Worm (Caenorhabditis elegans): ENCODE measurements around the gene rsp-5.

Gene rsp-5

ce11 chrII:6454671-6455070 lies 35.3 kb upstream of the rsp-5 start, which contains the start of gene aptf-1:
aptf-1 (plus strand) TSS chrII:6454971.
- no peak for TF ChIP-seq elt-1 (tag; optimal IDR thresholded peaks at IDR 0.05)

ce11 chrII:6469340-6469739 lies 20.6 kb upstream of the rsp-5 start:
- peak; percentile 56 for TF ChIP-seq fos-1 (tag; optimal IDR thresholded peaks at IDR 0.05)
- TF ChIP-seq nhr-23 (tag; optimal IDR thresholded peaks at IDR 0.05), result no peak

- TF ChIP-seq blmp-1 (tag; optimal IDR thresholded peaks at IDR 0.05; ENCODE audit: insufficient read depth) (no peak), unc-55 (GFP tag; optimal IDR thresholded peaks at IDR 0.05) (no peak), lin-39 (tag; optimal IDR thresholded peaks at IDR 0.05) (no peak), nhr-11 (tag; optimal IDR thresholded peaks at IDR 0.05) (no peak), sem-4 (tag; optimal IDR thresholded peaks at IDR 0.05) (no peak), dmd-4 (tag; optimal IDR thresholded peaks at IDR 0.05) (no peak), fos-1 (tag; optimal IDR thresholded peaks at IDR 0.05) (no peak), mbf-1 (tag; optimal IDR thresholded peaks at IDR 0.05) (no peak), nhr-12 (tag; optimal IDR thresholded peaks at IDR 0.05) (no peak), zag-1 (tag; optimal IDR thresholded peaks at IDR 0.05) (no peak), C34F6.9 (tag; optimal IDR thresholded peaks at IDR 0.05) (no peak), R02D3.7 (tag; optimal IDR thresholded peaks at IDR 0.05) (no peak), nhr-10 (tag; optimal IDR thresholded peaks at IDR 0.05) (no peak), mab-5 (tag; optimal IDR thresholded peaks at IDR 0.05) (no peak), nhr-237 (tag; optimal IDR thresholded peaks at IDR 0.05) (no peak), unc-62 (GFP tag; optimal IDR thresholded peaks at IDR 0.05) (no peak), ceh-82 (tag; optimal IDR thresholded peaks at IDR 0.05) (no peak), nhr-129 (tag; optimal IDR thresholded peaks at IDR 0.05) (no peak), sma-9 (GFP tag; optimal IDR thresholded peaks at IDR 0.05) (no peak), sma-9 (tag; optimal IDR thresholded peaks at IDR 0.05) (no peak)
Observed at ce11 chrII:6470985-6471384, 19.0 kb upstream of the rsp-5 start, which contains the start of gene dgk-5. dgk-5 (minus strand) TSS chrII:6471085.

- TF ChIP-seq aly-2 (tag; optimal IDR thresholded peaks at IDR 0.05), result no peak
- no peak for TF ChIP-seq C34F6.9 (tag; optimal IDR thresholded peaks at IDR 0.05)
- no peak for TF ChIP-seq mdl-1 (tag; optimal IDR thresholded peaks at IDR 0.05)
- no peak for TF ChIP-seq lin-11 (tag; optimal IDR thresholded peaks at IDR 0.05)
- no peak for TF ChIP-seq alr-1 (tag; optimal IDR thresholded peaks at IDR 0.05)
- TF ChIP-seq gmeb-1 (tag; optimal IDR thresholded peaks at IDR 0.05), result no peak
- TF ChIP-seq nhr-237 (tag; optimal IDR thresholded peaks at IDR 0.05), result no peak
- TF ChIP-seq elt-1 (tag; optimal IDR thresholded peaks at IDR 0.05), result no peak
- no peak for TF ChIP-seq nhr-25 (tag; optimal IDR thresholded peaks at IDR 0.05)
- no peak for TF ChIP-seq sma-9 (GFP tag; optimal IDR thresholded peaks at IDR 0.05)
- TF ChIP-seq sma-9 (tag; optimal IDR thresholded peaks at IDR 0.05), result no peak
- TF ChIP-seq R02D3.7 (tag; optimal IDR thresholded peaks at IDR 0.05), result no peak
Observed at ce11 chrII:6475180-6475737, 14.7 kb upstream of the rsp-5 start, which contains the start of gene T28D9.16. T28D9.16 (plus strand) TSS chrII:6475687.

- no peak for TF ChIP-seq zag-1 (tag; optimal IDR thresholded peaks at IDR 0.05)
- TF ChIP-seq peb-1 (tag; optimal IDR thresholded peaks at IDR 0.05), result no peak
- TF ChIP-seq R02D3.7 (tag; optimal IDR thresholded peaks at IDR 0.05), result no peak
- no peak for TF ChIP-seq ztf-11 (tag; optimal IDR thresholded peaks at IDR 0.05)
Observed at ce11 chrII:6476655-6477054, 13.3 kb upstream of the rsp-5 start, which contains the start of gene T28D9.4. T28D9.4 (plus strand) TSS chrII:6476955.

- TF ChIP-seq R02D3.7 (tag; optimal IDR thresholded peaks at IDR 0.05) (no peak), nhr-10 (tag; optimal IDR thresholded peaks at IDR 0.05) (no peak), ama-1 (optimal IDR thresholded peaks at IDR 0.05) (no peak), nhr-12 (tag; optimal IDR thresholded peaks at IDR 0.05) (no peak), sma-9 (GFP tag; optimal IDR thresholded peaks at IDR 0.05) (peak; percentile 27), sma-9 (tag; optimal IDR thresholded peaks at IDR 0.05) (no peak), nhr-6 (tag; optimal IDR thresholded peaks at IDR 0.05) (no peak), crh-2 (tag; optimal IDR thresholded peaks at IDR 0.05) (no peak), ceh-82 (tag; optimal IDR thresholded peaks at IDR 0.05) (no peak), mab-5 (tag; optimal IDR thresholded peaks at IDR 0.05) (no peak), lsy-2 (tag; optimal IDR thresholded peaks at IDR 0.05) (no peak), F13H6.1 (tag; optimal IDR thresholded peaks at IDR 0.05) (peak; percentile 0)
Observed at ce11 chrII:6482102-6482501, 7.9 kb upstream of the rsp-5 start, which contains the start of gene del-10. del-10 (minus strand) TSS chrII:6482125.
